Worm (Caenorhabditis elegans) whole organism, mixed stage, embryonic: ENCODE results near the gene K03A11.6.

Experiments used
- bed-3 ChIP-seq: fragments of 200-800 bp; sonication (Bioruptor generic); optimal IDR thresholded peaks from 3 replicates; lab custom pipeline; 2018; ENCODE audit warnings: mild to moderate bottlenecking, missing genetic modification characterization, moderate library complexity, missing compliant biosample characterization
- ces-1 ChIP-seq: fragments of 150-350 bp; optimal IDR thresholded peaks from 2 replicates; lab custom pipeline; 2014; ENCODE audit warnings: missing biosample characterization, missing genetic modification reagents, missing genetic modification characterization
- cnd-1 ChIP-seq: fragments of 200-800 bp; sonication (Bioruptor generic); optimal IDR thresholded peaks from 2 replicates; lab custom pipeline; 2018; ENCODE audit warnings: mild to moderate bottlenecking, missing genetic modification characterization, missing compliant biosample characterization
- elt-1 ChIP-seq: sonication (generic microtip); optimal IDR thresholded peaks from 2 replicates; lab custom pipeline; 2017; ENCODE audit warnings: missing genetic modification characterization, mild to moderate bottlenecking, missing compliant biosample characterization, antibody characterized with exemption, moderate library complexity, borderline replicate concordance; ENCODE audit not compliant: insufficient read depth
- lin-13 ChIP-seq: fragments of 150-350 bp; optimal IDR thresholded peaks from 2 replicates; lab custom pipeline; 2014; ENCODE audit warnings: missing biosample characterization, missing genetic modification characterization
- mep-1 ChIP-seq: fragments of 150-350 bp; optimal IDR thresholded peaks from 2 replicates; lab custom pipeline; 2017; ENCODE audit warnings: missing biosample characterization, missing genetic modification reagents, missing genetic modification characterization, inconsistent platforms
- nhr-12 ChIP-seq: fragments of 150-350 bp; optimal IDR thresholded peaks from 2 replicates; lab custom pipeline; 2014; ENCODE audit warnings: missing biosample characterization, missing genetic modification characterization
- nhr-237 ChIP-seq: fragments of 150-350 bp; optimal IDR thresholded peaks from 2 replicates; lab custom pipeline; 2014; ENCODE audit warnings: missing biosample characterization, missing genetic modification characterization
- pha-4 ChIP-seq: fragments of 150-350 bp; optimal IDR thresholded peaks from 2 replicates; lab custom pipeline; 2018; ENCODE audit warnings: missing biosample characterization, missing genetic modification reagents, missing genetic modification characterization
- sptf-1 ChIP-seq: sonication (generic microtip); optimal IDR thresholded peaks from 2 replicates; lab custom pipeline; 2017; ENCODE audit warnings: mild to moderate bottlenecking, missing genetic modification characterization, moderate library complexity, missing compliant biosample characterization
- unc-39 ChIP-seq: fragments of 150-350 bp; optimal IDR thresholded peaks from 2 replicates; lab custom pipeline; 2014; ENCODE audit warnings: missing biosample characterization, missing genetic modification characterization
- zip-8 ChIP-seq: fragments of 150-350 bp; optimal IDR thresholded peaks from 2 replicates; lab custom pipeline; 2014; ENCODE audit warnings: missing biosample characterization, missing genetic modification characterization

- no peak for TF ChIP-seq sptf-1
- no peak for TF ChIP-seq mep-1 (tag; lab: Kevin White, UChicago)
- no peak for TF ChIP-seq elt-1 (tag; lab: Kevin White, UChicago)
- TF ChIP-seq zip-8 (tag; lab: Kevin White, UChicago), result no peak
- TF ChIP-seq nhr-237 (tag; lab: Kevin White, UChicago), result no peak
- TF ChIP-seq cnd-1 (tag; lab: Kevin White, UChicago), result no peak
- TF ChIP-seq ces-1 (GFP tag; lab: Kevin White, UChicago), result peak; percentile 50
- no peak for TF ChIP-seq nhr-12 (tag; lab: Kevin White, UChicago)
- TF ChIP-seq lin-13, result no peak
- TF ChIP-seq pha-4, result no peak
- TF ChIP-seq bed-3, result no peak
- TF ChIP-seq unc-39, result no peak
Measured at ce11 chrX:13033850-13034249, 21.8 kb upstream of the K03A11.6 start.
